Fruit fly (Drosophila melanogaster) whole organism, adult: ENCODE measurements around the gene Cyp4ac1.

ENCODE experiments used
- CG11617 ChIP-seq: fragments of 200-800 bp; sonication (Bioruptor generic); optimal IDR thresholded peaks from 2 replicates; lab custom pipeline; 2017; ENCODE audit warnings: mild to moderate bottlenecking, missing biosample characterization, missing genetic modification reagents, missing genetic modification characterization
- CG12768 ChIP-seq: fragments of 200-800 bp; sonication (Bioruptor generic); optimal IDR thresholded peaks from 2 replicates; lab custom pipeline; 2017; ENCODE audit warnings: missing biosample characterization, missing genetic modification characterization, mild to moderate bottlenecking, moderate library complexity, missing genetic modification reagents
- CG14711 ChIP-seq: fragments of 200-800 bp; sonication (Bioruptor generic); optimal IDR thresholded peaks from 2 replicates; lab custom pipeline; 2018; ENCODE audit warnings: missing biosample characterization, mild to moderate bottlenecking, missing genetic modification characterization, moderate library complexity
- CG1620 ChIP-seq: fragments of 200-800 bp; sonication (Bioruptor generic); optimal IDR thresholded peaks from 2 replicates; lab custom pipeline; 2016; ENCODE audit warnings: missing biosample characterization, missing genetic modification characterization
- CG33017 ChIP-seq: fragments of 200-800 bp; sonication (Bioruptor generic); optimal IDR thresholded peaks from 2 replicates; lab custom pipeline; 2018; ENCODE audit warnings: missing biosample characterization, mild to moderate bottlenecking, missing genetic modification characterization, moderate library complexity
- CG5204 ChIP-seq: fragments of 200-800 bp; sonication (Bioruptor generic); optimal IDR thresholded peaks from 2 replicates; lab custom pipeline; 2016; ENCODE audit warnings: missing biosample characterization, missing genetic modification characterization
- CG7045 ChIP-seq: fragments of 200-800 bp; sonication (Bioruptor generic); optimal IDR thresholded peaks from 2 replicates; lab custom pipeline; 2017; ENCODE audit warnings: missing biosample characterization, mild to moderate bottlenecking, missing genetic modification characterization
- CG7101 ChIP-seq: fragments of 200-800 bp; sonication (Bioruptor generic); optimal IDR thresholded peaks from 2 replicates; lab custom pipeline; 2018; ENCODE audit warnings: missing biosample characterization, mild to moderate bottlenecking, missing genetic modification characterization, moderate library complexity
- Clk ChIP-seq: fragments of 200-800 bp; sonication (Bioruptor generic); optimal IDR thresholded peaks from 2 replicates; lab custom pipeline; 2017; ENCODE audit warnings: missing biosample characterization, missing genetic modification characterization
- Crg-1 ChIP-seq: fragments of 200-800 bp; sonication (Bioruptor generic); optimal IDR thresholded peaks from 2 replicates; lab custom pipeline; 2016; ENCODE audit warnings: missing biosample characterization, missing genetic modification characterization
- Hr96 ChIP-seq: fragments of 200-800 bp; sonication (Bioruptor generic); optimal IDR thresholded peaks from 2 replicates; lab custom pipeline; 2016; ENCODE audit warnings: missing biosample characterization, missing genetic modification characterization
- Mnt ChIP-seq: fragments of 200-800 bp; sonication (Bioruptor generic); optimal IDR thresholded peaks from 2 replicates; lab custom pipeline; 2016; ENCODE audit warnings: missing biosample characterization, mild to moderate bottlenecking, missing genetic modification characterization
- bab1 ChIP-seq: fragments of 200-800 bp; sonication (Bioruptor generic); optimal IDR thresholded peaks from 3 replicates; lab custom pipeline; 2019; ENCODE audit warnings: missing biosample characterization, mild to moderate bottlenecking, missing genetic modification characterization, moderate library complexity
- cic ChIP-seq: fragments of 200-800 bp; sonication (Bioruptor generic); optimal IDR thresholded peaks from 2 replicates; lab custom pipeline; 2017; ENCODE audit warnings: missing biosample characterization, mild to moderate bottlenecking, missing genetic modification characterization, moderate library complexity
- cnc ChIP-seq, 2 experiments: fragments of >200 bp; optimal IDR thresholded peaks; 2 replicates each; lab custom pipeline; 2017
- kay ChIP-seq: fragments of 200-800 bp; sonication (Bioruptor generic); peaks from one replicate; lab custom pipeline; 2016; ENCODE audit warnings: missing biosample characterization, missing genetic modification characterization, borderline replicate concordance
- ovo ChIP-seq: fragments of 200-800 bp; sonication (Bioruptor generic); optimal IDR thresholded peaks from 2 replicates; lab custom pipeline; 2016; ENCODE audit warnings: missing biosample characterization, missing genetic modification characterization
- pad ChIP-seq: fragments of 200-800 bp; sonication (Bioruptor generic); optimal IDR thresholded peaks from 3 replicates; lab custom pipeline; 2017; ENCODE audit warnings: missing biosample characterization, missing genetic modification characterization, mild to moderate bottlenecking, moderate library complexity, missing genetic modification reagents
- tj ChIP-seq: fragments of 200-800 bp; sonication (Bioruptor generic); optimal IDR thresholded peaks from 3 replicates; lab custom pipeline; 2017; ENCODE audit warnings: missing biosample characterization, mild to moderate bottlenecking, missing genetic modification characterization, moderate library complexity
- toe ChIP-seq: fragments of 200-800 bp; sonication (Bioruptor generic); optimal IDR thresholded peaks from 2 replicates; lab custom pipeline; 2016; ENCODE audit warnings: missing biosample characterization, missing genetic modification characterization

Gene Cyp4ac1

dm6 chr2L:5254105-5254711 lies 9.6 kb upstream of the Cyp4ac1 start:
- TF ChIP-seq CG14711 (tag; lab: Kevin White, UChicago) (no peak), tj (GFP tag; lab: Kevin White, UChicago) (no peak), CG12768 (no peak), ovo (no peak), toe (GFP tag; lab: Kevin White, UChicago) (no peak), CG11617 (no peak), cnc (optimal IDR thresholded peaks at IDR 0.05; lab: Kevin White, UChicago) (no peak), Hr96 (GFP tag; lab: Kevin White, UChicago) (no peak), CG5204 (GFP tag; lab: Kevin White, UChicago) (no peak), cic (GFP tag; lab: Kevin White, UChicago) (no peak), CG7045 (no peak), Mnt (GFP tag; lab: Kevin White, UChicago) (no peak), CG1620 (GFP tag; lab: Kevin White, UChicago) (no peak), bab1 (GFP tag; lab: Kevin White, UChicago) (no peak), CG33017 (tag; lab: Kevin White, UChicago) (no peak), Crg-1 (no peak), Clk (GFP tag; lab: Kevin White, UChicago) (no peak), CG7101 (tag; lab: Kevin White, UChicago) (no peak), pad (GFP tag; lab: Kevin White, UChicago) (no peak)

- TF ChIP-seq CG7101 (tag; lab: Kevin White, UChicago) (peak; percentile 54), CG1620 (GFP tag; lab: Kevin White, UChicago) (no peak), Hr96 (GFP tag; lab: Kevin White, UChicago) (peak; percentile 33), toe (GFP tag; lab: Kevin White, UChicago) (no peak), ovo (peak; percentile 58), CG11617 (peak; percentile 23), Crg-1 (peak; percentile 10), tj (GFP tag; lab: Kevin White, UChicago) (no peak), CG5204 (GFP tag; lab: Kevin White, UChicago) (peak; percentile 40), CG33017 (tag; lab: Kevin White, UChicago) (peak; percentile 23), Clk (GFP tag; lab: Kevin White, UChicago) (no peak), bab1 (GFP tag; lab: Kevin White, UChicago) (no peak), cic (GFP tag; lab: Kevin White, UChicago) (peak; percentile 69), cnc (optimal IDR thresholded peaks at IDR 0.05; lab: Kevin White, UChicago) (no peak), CG14711 (tag; lab: Kevin White, UChicago) (no peak), pad (GFP tag; lab: Kevin White, UChicago) (peak; percentile 53), CG12768 (peak; percentile 17), Mnt (GFP tag; lab: Kevin White, UChicago) (no peak), CG7045 (peak; percentile 20), kay (GFP tag; lab: Kevin White, UChicago) (no peak)
Observed at dm6 chr2L:5256036-5256846, 7.6 kb upstream of the Cyp4ac1 start.

DNA sequence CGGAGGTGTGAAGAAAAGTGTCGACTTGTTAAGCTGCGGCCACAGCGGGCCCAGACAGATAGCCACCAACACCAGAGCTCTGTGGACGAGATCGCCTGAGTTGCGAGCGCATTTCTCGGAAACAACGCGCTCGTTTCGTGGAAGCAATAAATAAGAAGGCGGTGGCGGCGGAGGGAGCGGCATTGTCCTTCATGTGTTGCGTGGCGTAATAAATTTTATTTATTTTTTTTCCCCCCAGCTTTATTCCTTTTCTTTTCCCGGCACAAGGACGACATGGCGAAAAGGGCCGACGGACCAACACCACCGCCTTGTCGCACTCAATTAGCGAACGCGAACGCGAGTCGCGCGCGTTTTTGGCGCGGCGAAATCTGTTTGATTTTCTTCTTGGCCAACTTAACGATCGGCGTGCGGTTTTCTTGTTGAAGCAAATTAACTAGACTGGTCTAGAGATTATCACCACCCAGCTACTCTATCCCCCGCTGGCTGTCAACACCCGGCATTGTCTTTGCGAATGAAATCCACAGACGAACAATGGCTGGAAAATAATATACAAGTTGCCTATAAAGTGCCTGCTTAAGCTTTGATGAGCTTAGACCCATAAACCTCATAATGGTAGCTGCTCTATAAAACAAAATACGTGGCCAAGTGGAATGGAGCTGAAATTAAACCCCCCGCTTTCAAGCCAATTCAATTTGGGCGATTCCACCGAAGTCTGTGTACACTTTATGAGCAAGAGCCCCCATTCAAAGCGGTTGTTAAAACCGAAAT lies 4.5 kb upstream of the Cyp4ac1 start:
- TF ChIP-seq cnc (optimal IDR thresholded peaks at IDR 0.05; lab: Kevin White, UChicago) (no peak), Mnt (GFP tag; lab: Kevin White, UChicago) (no peak), tj (GFP tag; lab: Kevin White, UChicago) (no peak), CG5204 (GFP tag; lab: Kevin White, UChicago) (no peak), CG12768 (no peak), CG11617 (no peak), CG1620 (GFP tag; lab: Kevin White, UChicago) (no peak), toe (GFP tag; lab: Kevin White, UChicago) (no peak)

- no peak for TF ChIP-seq Hr96 (GFP tag; lab: Kevin White, UChicago)
- no peak for TF ChIP-seq cic (GFP tag; lab: Kevin White, UChicago)
- no peak for TF ChIP-seq CG7101 (tag; lab: Kevin White, UChicago)
- TF ChIP-seq kay (GFP tag; lab: Kevin White, UChicago) = no peak
- no peak for TF ChIP-seq bab1 (GFP tag; lab: Kevin White, UChicago)
- no peak for TF ChIP-seq Mnt (GFP tag; lab: Kevin White, UChicago)
- no peak for TF ChIP-seq CG7045
- TF ChIP-seq CG33017 (tag; lab: Kevin White, UChicago) = no peak
- TF ChIP-seq CG11617 = no peak
- no peak for TF ChIP-seq Crg-1
- no peak for TF ChIP-seq CG12768
- TF ChIP-seq CG1620 (GFP tag; lab: Kevin White, UChicago) = no peak
- no peak for TF ChIP-seq toe (GFP tag; lab: Kevin White, UChicago)
- TF ChIP-seq CG14711 (tag; lab: Kevin White, UChicago) = no peak
- no peak for TF ChIP-seq tj (GFP tag; lab: Kevin White, UChicago)
- no peak for TF ChIP-seq ovo
- no peak for TF ChIP-seq CG5204 (GFP tag; lab: Kevin White, UChicago)
- no peak for TF ChIP-seq cnc (optimal IDR thresholded peaks at IDR 0.05; lab: Kevin White, UChicago)
- no peak for TF ChIP-seq Clk (GFP tag; lab: Kevin White, UChicago)
- TF ChIP-seq pad (GFP tag; lab: Kevin White, UChicago) = no peak
Observed at dm6 chr2L:5260267-5260666, 3.5 kb upstream of the Cyp4ac1 start.
